Fruit fly (Drosophila melanogaster) whole organism, adult: ENCODE measurements around the gene CG42369.
A peak's percentile ranks its signal among the peaks of the same experiment; 100 is the strongest.

Experiments
- CG11617 ChIP-seq: fragments of 200-800 bp; sonication (Bioruptor generic); optimal IDR thresholded peaks from 2 replicates; lab custom pipeline; 2017; ENCODE audit warnings: mild to moderate bottlenecking, missing biosample characterization, missing genetic modification reagents, missing genetic modification characterization
- CG12768 ChIP-seq: fragments of 200-800 bp; sonication (Bioruptor generic); optimal IDR thresholded peaks from 2 replicates; lab custom pipeline; 2017; ENCODE audit warnings: missing biosample characterization, missing genetic modification characterization, mild to moderate bottlenecking, moderate library complexity, missing genetic modification reagents
- CG14711 ChIP-seq: fragments of 200-800 bp; sonication (Bioruptor generic); optimal IDR thresholded peaks from 2 replicates; lab custom pipeline; 2018; ENCODE audit warnings: missing biosample characterization, mild to moderate bottlenecking, missing genetic modification characterization, moderate library complexity
- CG1620 ChIP-seq: fragments of 200-800 bp; sonication (Bioruptor generic); optimal IDR thresholded peaks from 2 replicates; lab custom pipeline; 2016; ENCODE audit warnings: missing biosample characterization, missing genetic modification characterization
- CG33017 ChIP-seq: fragments of 200-800 bp; sonication (Bioruptor generic); optimal IDR thresholded peaks from 2 replicates; lab custom pipeline; 2018; ENCODE audit warnings: missing biosample characterization, mild to moderate bottlenecking, missing genetic modification characterization, moderate library complexity
- CG5204 ChIP-seq: fragments of 200-800 bp; sonication (Bioruptor generic); optimal IDR thresholded peaks from 2 replicates; lab custom pipeline; 2016; ENCODE audit warnings: missing biosample characterization, missing genetic modification characterization
- CG7045 ChIP-seq: fragments of 200-800 bp; sonication (Bioruptor generic); optimal IDR thresholded peaks from 2 replicates; lab custom pipeline; 2017; ENCODE audit warnings: missing biosample characterization, mild to moderate bottlenecking, missing genetic modification characterization
- CG7101 ChIP-seq: fragments of 200-800 bp; sonication (Bioruptor generic); optimal IDR thresholded peaks from 2 replicates; lab custom pipeline; 2018; ENCODE audit warnings: missing biosample characterization, mild to moderate bottlenecking, missing genetic modification characterization, moderate library complexity
- Clk ChIP-seq: fragments of 200-800 bp; sonication (Bioruptor generic); optimal IDR thresholded peaks from 2 replicates; lab custom pipeline; 2017; ENCODE audit warnings: missing biosample characterization, missing genetic modification characterization
- Crg-1 ChIP-seq: fragments of 200-800 bp; sonication (Bioruptor generic); optimal IDR thresholded peaks from 2 replicates; lab custom pipeline; 2016; ENCODE audit warnings: missing biosample characterization, missing genetic modification characterization
- Hr96 ChIP-seq: fragments of 200-800 bp; sonication (Bioruptor generic); optimal IDR thresholded peaks from 2 replicates; lab custom pipeline; 2016; ENCODE audit warnings: missing biosample characterization, missing genetic modification characterization
- Mnt ChIP-seq: fragments of 200-800 bp; sonication (Bioruptor generic); optimal IDR thresholded peaks from 2 replicates; lab custom pipeline; 2016; ENCODE audit warnings: missing biosample characterization, mild to moderate bottlenecking, missing genetic modification characterization
- bab1 ChIP-seq: fragments of 200-800 bp; sonication (Bioruptor generic); optimal IDR thresholded peaks from 3 replicates; lab custom pipeline; 2019; ENCODE audit warnings: missing biosample characterization, mild to moderate bottlenecking, missing genetic modification characterization, moderate library complexity
- cic ChIP-seq: fragments of 200-800 bp; sonication (Bioruptor generic); optimal IDR thresholded peaks from 2 replicates; lab custom pipeline; 2017; ENCODE audit warnings: missing biosample characterization, mild to moderate bottlenecking, missing genetic modification characterization, moderate library complexity
- cnc ChIP-seq, 2 experiments: fragments of >200 bp; optimal IDR thresholded peaks; 2 replicates each; lab custom pipeline; 2017
- kay ChIP-seq: fragments of 200-800 bp; sonication (Bioruptor generic); peaks from one replicate; lab custom pipeline; 2016; ENCODE audit warnings: missing biosample characterization, missing genetic modification characterization, borderline replicate concordance
- ovo ChIP-seq: fragments of 200-800 bp; sonication (Bioruptor generic); optimal IDR thresholded peaks from 2 replicates; lab custom pipeline; 2016; ENCODE audit warnings: missing biosample characterization, missing genetic modification characterization
- pad ChIP-seq: fragments of 200-800 bp; sonication (Bioruptor generic); optimal IDR thresholded peaks from 3 replicates; lab custom pipeline; 2017; ENCODE audit warnings: missing biosample characterization, missing genetic modification characterization, mild to moderate bottlenecking, moderate library complexity, missing genetic modification reagents
- tj ChIP-seq: fragments of 200-800 bp; sonication (Bioruptor generic); optimal IDR thresholded peaks from 3 replicates; lab custom pipeline; 2017; ENCODE audit warnings: missing biosample characterization, mild to moderate bottlenecking, missing genetic modification characterization, moderate library complexity
- toe ChIP-seq: fragments of 200-800 bp; sonication (Bioruptor generic); optimal IDR thresholded peaks from 2 replicates; lab custom pipeline; 2016; ENCODE audit warnings: missing biosample characterization, missing genetic modification characterization

Gene CG42369

DNA sequence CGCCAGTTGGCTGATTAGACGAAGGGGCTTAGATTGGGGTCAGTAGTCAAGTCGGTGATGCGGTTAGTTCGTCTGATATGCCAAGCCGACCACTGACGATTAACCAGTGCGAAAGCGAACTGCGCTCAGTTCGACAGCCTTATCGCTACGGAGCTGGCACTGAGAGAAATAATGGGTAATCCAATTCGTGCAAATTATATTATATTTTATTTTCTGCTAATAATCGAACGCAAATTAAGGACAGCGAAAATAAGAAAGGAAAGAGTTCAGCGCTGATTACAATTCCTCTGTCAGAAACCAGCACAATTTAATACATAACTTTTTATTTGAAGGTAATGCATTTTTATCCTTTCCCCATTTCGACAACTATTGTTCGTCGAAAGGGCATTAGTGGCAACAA is at the start of gene CG42369:
TSS of gene CG42369 (minus strand) at position 101 of the 400 bp plus-strand sequence.
- TF ChIP-seq cnc (optimal IDR thresholded peaks at IDR 0.05; lab: Kevin White, UChicago) = no peak
- TF ChIP-seq CG7101 = no peak
- no peak for TF ChIP-seq CG12768 (GFP tag; lab: Kevin White, UChicago)
- no peak for TF ChIP-seq cic
- TF ChIP-seq Clk (GFP tag; lab: Kevin White, UChicago) = no peak
- no peak for TF ChIP-seq Mnt (GFP tag; lab: Kevin White, UChicago)
- no peak for TF ChIP-seq CG5204
- TF ChIP-seq ovo (GFP tag; lab: Kevin White, UChicago) = no peak
- TF ChIP-seq CG1620 (GFP tag; lab: Kevin White, UChicago) = no peak
- no peak for TF ChIP-seq toe (GFP tag; lab: Kevin White, UChicago)
- no peak for TF ChIP-seq CG11617
- TF ChIP-seq kay = no peak
- TF ChIP-seq pad (GFP tag; lab: Kevin White, UChicago) = no peak
- TF ChIP-seq CG33017 (tag; lab: Kevin White, UChicago) = no peak
- TF ChIP-seq bab1 = no peak
- TF ChIP-seq Hr96 = no peak
- no peak for TF ChIP-seq CG14711 (tag; lab: Kevin White, UChicago)
- TF ChIP-seq Crg-1 (GFP tag; lab: Kevin White, UChicago) = no peak

dm6 chr2L:6426329-6426728 is 29.3 kb upstream of the CG42369 start:
- no peak for TF ChIP-seq Hr96
- no peak for TF ChIP-seq CG11617
- no peak for TF ChIP-seq pad (GFP tag; lab: Kevin White, UChicago)
- peak; percentile 80 for TF ChIP-seq kay

DNA sequence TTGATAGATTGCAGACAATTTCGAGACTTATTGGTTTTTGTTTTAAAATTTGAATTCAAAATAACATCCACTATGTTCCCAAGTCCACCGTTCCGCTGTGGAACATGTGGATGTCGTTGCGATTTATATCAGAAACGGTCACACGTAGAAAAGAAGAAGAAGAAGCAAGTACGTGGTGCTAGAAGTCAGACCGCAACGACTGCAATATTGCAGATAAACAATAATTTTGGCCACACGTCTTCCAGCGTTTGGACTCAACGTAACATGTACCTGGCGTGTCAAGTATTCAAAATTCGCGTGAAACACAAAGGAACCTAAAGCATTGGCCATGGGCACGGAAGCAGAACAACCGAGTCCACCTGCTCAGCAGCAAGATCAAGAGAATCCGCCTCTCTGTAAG is 27.1 kb upstream of the CG42369 start, which contains the start of gene Fic:
TSS of gene Fic (plus strand) at position 139 of the 400 bp plus-strand sequence.
- peak; percentile 57 for TF ChIP-seq tj
- TF ChIP-seq CG14711 (tag; lab: Kevin White, UChicago) = no peak
- TF ChIP-seq CG5204 = no peak
- TF ChIP-seq cnc (optimal IDR thresholded peaks at IDR 0.05; lab: Kevin White, UChicago) = no peak
- no peak for TF ChIP-seq Hr96
- peak; percentile 41 for TF ChIP-seq Mnt (GFP tag; lab: Kevin White, UChicago)
- peak; percentile 8 for TF ChIP-seq bab1
- no peak for TF ChIP-seq CG11617
- no peak for TF ChIP-seq pad (GFP tag; lab: Kevin White, UChicago)
- TF ChIP-seq CG33017 (tag; lab: Kevin White, UChicago) = no peak
- no peak for TF ChIP-seq CG1620 (GFP tag; lab: Kevin White, UChicago)
- TF ChIP-seq toe (GFP tag; lab: Kevin White, UChicago) = no peak
- TF ChIP-seq CG7101 = no peak

DNA sequence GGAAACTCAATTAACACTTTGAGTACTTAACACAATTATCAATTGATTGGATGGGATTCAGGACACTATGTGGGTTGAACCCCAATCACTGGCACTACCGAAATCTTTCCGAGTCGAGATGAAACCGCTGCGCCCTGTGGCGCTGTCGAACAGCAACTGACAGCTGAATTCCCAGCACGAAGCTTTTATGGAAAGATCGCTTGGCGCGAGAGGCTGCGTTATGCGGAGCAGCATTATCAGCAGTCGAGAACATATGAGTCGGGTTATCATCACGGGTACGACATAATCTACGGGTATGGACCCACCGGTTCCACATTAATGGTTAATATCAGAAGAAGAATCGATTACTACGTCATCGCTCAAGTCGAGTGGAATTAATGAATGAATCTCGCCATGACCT is 26.1 kb upstream of the CG42369 start, which contains the start of gene Tig:
TSS of gene Tig (minus strand) at position 163 of the 400 bp plus-strand sequence.
- TF ChIP-seq tj = no peak
- TF ChIP-seq CG11617 = no peak
- TF ChIP-seq pad (GFP tag; lab: Kevin White, UChicago) = no peak
- no peak for TF ChIP-seq CG14711 (tag; lab: Kevin White, UChicago)
- TF ChIP-seq CG7045 (GFP tag; lab: Kevin White, UChicago) = no peak
- TF ChIP-seq CG33017 (tag; lab: Kevin White, UChicago) = no peak
- TF ChIP-seq bab1 = no peak
- no peak for TF ChIP-seq ovo (GFP tag; lab: Kevin White, UChicago)
- no peak for TF ChIP-seq Hr96
- no peak for TF ChIP-seq Clk (GFP tag; lab: Kevin White, UChicago)
- TF ChIP-seq CG1620 (GFP tag; lab: Kevin White, UChicago) = no peak
- no peak for TF ChIP-seq Crg-1 (GFP tag; lab: Kevin White, UChicago)
- TF ChIP-seq toe (GFP tag; lab: Kevin White, UChicago) = no peak
- TF ChIP-seq CG5204 = no peak
- no peak for TF ChIP-seq cnc (optimal IDR thresholded peaks at IDR 0.05; lab: Kevin White, UChicago)
- no peak for TF ChIP-seq cic
- no peak for TF ChIP-seq Mnt (GFP tag; lab: Kevin White, UChicago)

dm6 chr2L:6422488-6422887 is 25.4 kb upstream of the CG42369 start:
- TF ChIP-seq ovo (GFP tag; lab: Kevin White, UChicago) (no peak), CG1620 (GFP tag; lab: Kevin White, UChicago) (no peak), CG7045 (GFP tag; lab: Kevin White, UChicago) (no peak), bab1 (no peak), CG33017 (tag; lab: Kevin White, UChicago) (no peak), Hr96 (no peak), CG7101 (no peak), Mnt (GFP tag; lab: Kevin White, UChicago) (no peak), cic (no peak), CG14711 (tag; lab: Kevin White, UChicago) (no peak), Clk (GFP tag; lab: Kevin White, UChicago) (no peak), toe (GFP tag; lab: Kevin White, UChicago) (no peak), CG5204 (no peak), CG11617 (no peak), CG12768 (GFP tag; lab: Kevin White, UChicago) (no peak)

- TF ChIP-seq Clk (GFP tag; lab: Kevin White, UChicago) = no peak
- no peak for TF ChIP-seq ovo (GFP tag; lab: Kevin White, UChicago)
Measured at dm6 chr2L:6421495-6421894, 24.4 kb upstream of the CG42369 start.

dm6 chr2L:6411953-6412352 is 14.9 kb upstream of the CG42369 start, which contains the start of gene CG13982:
Gene CG13982 (plus strand): TSS chr2L:6412315.
- TF ChIP-seq bab1 (no peak), pad (GFP tag; lab: Kevin White, UChicago) (peak; percentile 93)
